Worm (Caenorhabditis elegans) whole organism, early embryonic: ENCODE measurements around the gene vab-3.

ENCODE experiments used
- B0310.2 ChIP-seq: sonication (generic microtip); optimal IDR thresholded peaks from 2 replicates; lab custom pipeline; 2016; ENCODE audit warnings: mild to moderate bottlenecking, missing genetic modification characterization, missing compliant biosample characterization
- F13C5.2 ChIP-seq: sonication (generic microtip); optimal IDR thresholded peaks from 2 replicates; lab custom pipeline; 2017; ENCODE audit warnings: mild to moderate bottlenecking, missing genetic modification characterization, inconsistent platforms, missing compliant biosample characterization
- aly-1 ChIP-seq: sonication (generic microtip); optimal IDR thresholded peaks from 2 replicates; lab custom pipeline; 2016; ENCODE audit warnings: missing genetic modification characterization, missing compliant biosample characterization
- ama-1 ChIP-seq: fragments of 150-350 bp; optimal IDR thresholded peaks from 2 replicates; lab custom pipeline; 2014
- ceh-13 ChIP-seq: fragments of 200-800 bp; sonication (Bioruptor generic); optimal IDR thresholded peaks from 2 replicates; lab custom pipeline; 2018; ENCODE audit warnings: mild to moderate bottlenecking, missing genetic modification characterization, missing compliant biosample characterization
- ceh-36 ChIP-seq: sonication (generic microtip); optimal IDR thresholded peaks from 2 replicates; lab custom pipeline; 2016; ENCODE audit warnings: missing genetic modification characterization, inconsistent platforms, missing compliant biosample characterization
- ets-7 ChIP-seq: sonication (generic microtip); optimal IDR thresholded peaks from 2 replicates; lab custom pipeline; 2016; ENCODE audit warnings: missing genotype, missing genetic modification characterization, missing compliant biosample characterization
- flt-1 ChIP-seq: fragments of 200-800 bp; sonication (Bioruptor generic); IDR thresholded peaks from 2 replicates; pipeline ENCODE4 v1.3.6; 2022; ENCODE audit warnings: missing genetic modification characterization, missing compliant biosample characterization
- hmbx-1 ChIP-seq: sonication (generic microtip); optimal IDR thresholded peaks from 2 replicates; lab custom pipeline; 2016; ENCODE audit warnings: mild to moderate bottlenecking, missing genetic modification characterization, missing compliant biosample characterization
- hmg-4 ChIP-seq: fragments of 200-800 bp; sonication (Bioruptor generic); optimal IDR thresholded peaks from 2 replicates; lab custom pipeline; 2018; ENCODE audit warnings: mild to moderate bottlenecking, missing genetic modification characterization, missing compliant biosample characterization
- hnd-1 ChIP-seq: sonication (generic microtip); optimal IDR thresholded peaks from 2 replicates; lab custom pipeline; 2016; ENCODE audit warnings: missing genetic modification characterization, missing compliant biosample characterization
- pes-1 ChIP-seq: fragments of 200-800 bp; sonication (Bioruptor generic); IDR thresholded peaks from 2 replicates; pipeline ENCODE4 v1.3.6; 2022; ENCODE audit warnings: missing genetic modification reagents, missing genetic modification characterization, missing compliant biosample characterization
- scrt-1 ChIP-seq: fragments of 200-800 bp; sonication (Bioruptor generic); IDR thresholded peaks from 2 replicates; pipeline ENCODE4 v1.3.6; 2022; ENCODE audit warnings: missing genetic modification characterization, missing compliant biosample characterization
- sea-1 ChIP-seq: fragments of 200-800 bp; sonication (Bioruptor generic); conservative IDR thresholded peaks from 2 replicates; pipeline ENCODE4 v1.3.6; 2022; ENCODE audit warnings: missing genetic modification characterization, missing compliant biosample characterization
- tbx-11 ChIP-seq: fragments of 200-800 bp; sonication (Bioruptor generic); IDR thresholded peaks from 2 replicates; pipeline ENCODE4 v1.3.6; 2022; ENCODE audit warnings: missing genetic modification characterization, missing compliant biosample characterization
- tbx-37 ChIP-seq: fragments of 200-800 bp; sonication (Bioruptor generic); conservative IDR thresholded peaks from 2 replicates; pipeline ENCODE4 v1.3.6; 2022; ENCODE audit warnings: missing genetic modification reagents, missing genetic modification characterization, missing compliant biosample characterization
- tra-4 ChIP-seq: sonication (generic microtip); optimal IDR thresholded peaks from 2 replicates; lab custom pipeline; 2017; ENCODE audit warnings: missing genetic modification characterization, missing compliant biosample characterization

The vab-3 gene

ce11 chrX:10499590-10499989 is at the start of gene vab-3:
Gene vab-3, plus strand, starts transcription at chrX:10499890.
- TF ChIP-seq ceh-36 (tag; lab: Kevin White, UChicago) (no peak), B0310.2 (tag; lab: Kevin White, UChicago) (no peak), tbx-37 (GFP tag; lab: Robert Waterston, UW) (no peak), pes-1 (GFP tag; lab: Robert Waterston, UW) (no peak), ceh-13 (no peak), ets-7 (tag; lab: Kevin White, UChicago) (no peak), F13C5.2 (tag; lab: Kevin White, UChicago) (no peak), tbx-11 (GFP tag; lab: Robert Waterston, UW) (no peak), scrt-1 (GFP tag; lab: Robert Waterston, UW) (no peak), hmg-4 (GFP tag; lab: Kevin White, UChicago) (no peak)

DNA sequence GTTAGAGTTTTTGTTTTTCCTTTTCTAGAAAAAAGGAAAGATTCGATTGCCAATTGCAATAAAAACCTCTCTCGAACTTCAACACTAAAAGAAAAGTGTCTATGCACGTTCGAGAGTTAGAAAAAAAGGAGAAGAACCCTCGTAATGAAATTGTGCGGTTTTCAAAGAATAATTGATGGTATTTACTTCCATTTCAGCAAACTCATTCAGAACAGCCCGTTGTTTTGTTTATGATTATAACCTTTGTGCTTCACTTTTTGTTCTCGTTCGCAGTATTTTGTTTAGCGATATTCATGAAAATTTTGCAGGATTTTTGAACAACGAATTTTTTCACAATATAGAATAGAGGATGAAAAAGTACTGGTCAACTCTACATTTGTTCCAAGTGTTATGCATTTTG is 45.7 kb upstream of the vab-3 start, which contains the start of gene lgc-41:
TSS of gene lgc-41 (plus strand) at position 301 of the 400 bp plus-strand sequence.
- no peak for TF ChIP-seq pes-1 (GFP tag; lab: Robert Waterston, UW)
- TF ChIP-seq tbx-37 (GFP tag; lab: Robert Waterston, UW), result no peak
- no peak for TF ChIP-seq sea-1 (GFP tag; lab: Robert Waterston, UW)
- no peak for TF ChIP-seq ets-7 (tag; lab: Kevin White, UChicago)
- TF ChIP-seq tra-4 (tag; lab: Kevin White, UChicago), result no peak
- TF ChIP-seq aly-1 (tag; lab: Kevin White, UChicago), result no peak
- no peak for TF ChIP-seq tbx-11 (GFP tag; lab: Robert Waterston, UW)
- TF ChIP-seq hmg-4 (GFP tag; lab: Kevin White, UChicago), result no peak
- TF ChIP-seq B0310.2 (tag; lab: Kevin White, UChicago), result no peak
- no peak for TF ChIP-seq ceh-13
- no peak for TF ChIP-seq flt-1 (GFP tag; lab: Robert Waterston, UW)
- no peak for TF ChIP-seq hnd-1 (tag; lab: Kevin White, UChicago)

DNA sequence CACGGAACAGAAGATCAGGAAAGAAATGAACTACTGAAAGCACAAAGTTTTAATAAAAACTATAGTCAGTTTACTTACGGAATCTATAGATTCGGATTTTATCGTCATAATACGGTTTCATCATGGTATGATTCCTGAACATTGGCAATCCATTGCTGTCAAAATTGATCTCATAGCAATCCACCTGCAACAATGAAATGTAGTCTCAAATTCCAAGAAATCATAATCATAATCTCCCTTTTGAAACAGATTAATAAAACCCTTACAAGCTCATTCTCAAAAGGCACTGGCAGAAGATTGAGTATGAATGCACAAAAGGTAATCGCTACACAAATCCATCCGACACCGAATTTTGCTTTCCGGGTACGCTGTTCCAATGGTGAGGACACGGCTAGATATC is 37.3 kb upstream of the vab-3 start:
- no peak for TF ChIP-seq ets-7 (tag; lab: Kevin White, UChicago)
- no peak for TF ChIP-seq B0310.2 (tag; lab: Kevin White, UChicago)
- no peak for TF ChIP-seq hnd-1 (tag; lab: Kevin White, UChicago)
- no peak for TF ChIP-seq sea-1 (GFP tag; lab: Robert Waterston, UW)
- no peak for TF ChIP-seq ceh-36 (tag; lab: Kevin White, UChicago)
- TF ChIP-seq hmg-4 (GFP tag; lab: Kevin White, UChicago), result no peak
- no peak for TF ChIP-seq tbx-11 (GFP tag; lab: Robert Waterston, UW)
- no peak for TF ChIP-seq hmbx-1 (tag; lab: Kevin White, UChicago)
- TF ChIP-seq scrt-1 (GFP tag; lab: Robert Waterston, UW), result no peak

ce11 chrX:10463542-10463941 is 36.1 kb upstream of the vab-3 start, which contains the start of gene C39B10.1:
Gene C39B10.1, minus strand, starts transcription at chrX:10463642.
- no peak for TF ChIP-seq pes-1 (GFP tag; lab: Robert Waterston, UW)
- TF ChIP-seq ceh-36 (tag; lab: Kevin White, UChicago), result no peak
- no peak for TF ChIP-seq B0310.2 (tag; lab: Kevin White, UChicago)
- no peak for TF ChIP-seq scrt-1 (GFP tag; lab: Robert Waterston, UW)

- TF ChIP-seq tra-4 (tag; lab: Kevin White, UChicago) (no peak), ama-1 (lab: Kevin White, UChicago) (no peak), tbx-37 (GFP tag; lab: Robert Waterston, UW) (no peak), scrt-1 (GFP tag; lab: Robert Waterston, UW) (no peak), hnd-1 (tag; lab: Kevin White, UChicago) (no peak), ceh-13 (no peak), hmbx-1 (tag; lab: Kevin White, UChicago) (no peak), tbx-11 (GFP tag; lab: Robert Waterston, UW) (no peak), ets-7 (tag; lab: Kevin White, UChicago) (no peak), hmg-4 (GFP tag; lab: Kevin White, UChicago) (no peak), B0310.2 (tag; lab: Kevin White, UChicago) (no peak), F13C5.2 (tag; lab: Kevin White, UChicago) (no peak), sea-1 (GFP tag; lab: Robert Waterston, UW) (no peak), ceh-36 (tag; lab: Kevin White, UChicago) (no peak), flt-1 (GFP tag; lab: Robert Waterston, UW) (no peak), pes-1 (GFP tag; lab: Robert Waterston, UW) (no peak), aly-1 (tag; lab: Kevin White, UChicago) (no peak)
Observed at ce11 chrX:10474998-10475577, 24.6 kb upstream of the vab-3 start, which contains the start of gene elt-4. Gene elt-4, plus strand, starts transcription at chrX:10475527.

ce11 chrX:10476573-10476972 is 23.1 kb upstream of the vab-3 start, which contains the start of gene C39B10.7:
Gene C39B10.7, plus strand, starts transcription at chrX:10476873.
- no peak for TF ChIP-seq hnd-1 (tag; lab: Kevin White, UChicago)
- no peak for TF ChIP-seq B0310.2 (tag; lab: Kevin White, UChicago)
- TF ChIP-seq hmg-4 (GFP tag; lab: Kevin White, UChicago), result no peak
- TF ChIP-seq tra-4 (tag; lab: Kevin White, UChicago), result no peak
- TF ChIP-seq ets-7 (tag; lab: Kevin White, UChicago), result no peak
- no peak for TF ChIP-seq ceh-13
- TF ChIP-seq hmbx-1 (tag; lab: Kevin White, UChicago), result no peak
- no peak for TF ChIP-seq F13C5.2 (tag; lab: Kevin White, UChicago)
- TF ChIP-seq ama-1 (lab: Kevin White, UChicago), result no peak
- no peak for TF ChIP-seq tbx-11 (GFP tag; lab: Robert Waterston, UW)
- no peak for TF ChIP-seq tbx-37 (GFP tag; lab: Robert Waterston, UW)
- TF ChIP-seq pes-1 (GFP tag; lab: Robert Waterston, UW), result no peak
- TF ChIP-seq aly-1 (tag; lab: Kevin White, UChicago), result no peak
- no peak for TF ChIP-seq flt-1 (GFP tag; lab: Robert Waterston, UW)
- TF ChIP-seq sea-1 (GFP tag; lab: Robert Waterston, UW), result no peak
- no peak for TF ChIP-seq scrt-1 (GFP tag; lab: Robert Waterston, UW)
- TF ChIP-seq ceh-36 (tag; lab: Kevin White, UChicago), result no peak
